Worm (Caenorhabditis elegans) whole organism, L3 larva: ENCODE results near the gene ZK697.1.
A peak's percentile ranks its signal among the peaks of the same experiment; 100 is the strongest.

Experiments
- R02D3.7 ChIP-seq: fragments of 150-350 bp; optimal IDR thresholded peaks from 2 replicates; lab custom pipeline; 2014; ENCODE audit warnings: missing biosample characterization, missing genetic modification characterization
- ZK546.5 ChIP-seq: sonication (generic microtip); optimal IDR thresholded peaks from 2 replicates; lab custom pipeline; 2017; ENCODE audit warnings: missing biosample characterization, missing genetic modification characterization
- ama-1 ChIP-seq: fragments of 150-350 bp; optimal IDR thresholded peaks from 2 replicates; lab custom pipeline; 2018
- ceh-16 ChIP-seq: sonication (generic microtip); optimal IDR thresholded peaks from 2 replicates; lab custom pipeline; 2017; ENCODE audit warnings: missing biosample characterization, missing genetic modification characterization
- ceh-28 ChIP-seq: fragments of 150-350 bp; optimal IDR thresholded peaks from 2 replicates; lab custom pipeline; 2014; ENCODE audit warnings: missing biosample characterization, missing genetic modification reagents, missing genetic modification characterization
- ceh-9 ChIP-seq: sonication (generic microtip); optimal IDR thresholded peaks from 2 replicates; lab custom pipeline; 2018; ENCODE audit warnings: missing biosample characterization, missing genetic modification characterization
- daf-12 ChIP-seq: fragments of 150-350 bp; optimal IDR thresholded peaks from 2 replicates; lab custom pipeline; 2014; ENCODE audit warnings: missing biosample characterization, missing genetic modification reagents, missing genetic modification characterization
- egl-27 ChIP-seq: sonication (generic microtip); optimal IDR thresholded peaks from 4 replicates; lab custom pipeline; 2017; ENCODE audit warnings: missing biosample characterization, missing genetic modification reagents, missing genetic modification characterization
- egl-5 ChIP-seq: fragments of 150-350 bp; optimal IDR thresholded peaks from 2 replicates; lab custom pipeline; 2017; ENCODE audit warnings: missing biosample characterization, missing genetic modification reagents, missing genetic modification characterization, inconsistent platforms
- elt-2 ChIP-seq: sonication (generic microtip); optimal IDR thresholded peaks from 2 replicates; lab custom pipeline; 2016; ENCODE audit warnings: missing genetic modification reagents, mild to moderate bottlenecking, missing genetic modification characterization, missing compliant biosample characterization
- fkh-10 ChIP-seq: sonication (generic microtip); optimal IDR thresholded peaks from 2 replicates; lab custom pipeline; 2017; ENCODE audit warnings: missing biosample characterization, missing genetic modification reagents, missing genetic modification characterization
- fkh-2 ChIP-seq: fragments of 150-350 bp; optimal IDR thresholded peaks from 2 replicates; lab custom pipeline; 2014; ENCODE audit warnings: missing biosample characterization, missing genetic modification reagents, missing genetic modification characterization
- fos-1 ChIP-seq: fragments of 150-350 bp; optimal IDR thresholded peaks from 2 replicates; lab custom pipeline; 2014; ENCODE audit warnings: missing biosample characterization, missing genetic modification characterization
- hmg-11 ChIP-seq: sonication (generic microtip); optimal IDR thresholded peaks from 2 replicates; lab custom pipeline; 2016; ENCODE audit warnings: missing genetic modification characterization, missing compliant biosample characterization
- jun-1 ChIP-seq: fragments of 150-350 bp; optimal IDR thresholded peaks from 2 replicates; lab custom pipeline; 2014; ENCODE audit warnings: missing biosample characterization, missing genetic modification reagents, missing genetic modification characterization
- lin-15B ChIP-seq: fragments of 150-350 bp; optimal IDR thresholded peaks from 2 replicates; lab custom pipeline; 2014; ENCODE audit warnings: missing biosample characterization, missing genetic modification characterization
- lin-39 ChIP-seq: fragments of 150-350 bp; optimal IDR thresholded peaks from 2 replicates; lab custom pipeline; 2018; ENCODE audit warnings: missing biosample characterization, missing genetic modification reagents, missing genetic modification characterization
- lsy-12 ChIP-seq: sonication (generic microtip); optimal IDR thresholded peaks from 2 replicates; lab custom pipeline; 2016; ENCODE audit warnings: mild to moderate bottlenecking, missing genetic modification characterization, missing compliant biosample characterization
- mdl-1 ChIP-seq: fragments of 150-350 bp; optimal IDR thresholded peaks from 2 replicates; lab custom pipeline; 2014; ENCODE audit warnings: missing biosample characterization, missing genetic modification characterization
- nfya-1 ChIP-seq: sonication (generic microtip); optimal IDR thresholded peaks from 2 replicates; lab custom pipeline; 2017; ENCODE audit warnings: missing genetic modification characterization, mild to moderate bottlenecking, missing compliant biosample characterization, antibody characterized with exemption, moderate library complexity; ENCODE audit not compliant: insufficient read depth
- nhr-11 ChIP-seq: fragments of 150-350 bp; optimal IDR thresholded peaks from 2 replicates; lab custom pipeline; 2014; ENCODE audit warnings: missing biosample characterization, missing genetic modification characterization
- nhr-23 ChIP-seq: fragments of 150-350 bp; optimal IDR thresholded peaks from 2 replicates; lab custom pipeline; 2014; ENCODE audit warnings: missing biosample characterization, missing genetic modification reagents, missing genetic modification characterization
- nhr-237 ChIP-seq: fragments of 150-350 bp; optimal IDR thresholded peaks from 2 replicates; lab custom pipeline; 2014; ENCODE audit warnings: missing biosample characterization, missing genetic modification characterization
- nhr-25 ChIP-seq: sonication (generic microtip); optimal IDR thresholded peaks from 2 replicates; lab custom pipeline; 2017; ENCODE audit warnings: missing biosample characterization, missing genetic modification characterization
- nhr-28 ChIP-seq: fragments of 150-350 bp; optimal IDR thresholded peaks from 2 replicates; lab custom pipeline; 2014; ENCODE audit warnings: missing biosample characterization, missing genetic modification characterization
- nhr-43 ChIP-seq: sonication (generic microtip); optimal IDR thresholded peaks from 2 replicates; lab custom pipeline; 2016; ENCODE audit warnings: mild to moderate bottlenecking, missing genetic modification characterization, missing compliant biosample characterization; ENCODE audit not compliant: poor library complexity, severe bottlenecking
- nhr-67 ChIP-seq: fragments of 150-350 bp; optimal IDR thresholded peaks from 2 replicates; lab custom pipeline; 2014; ENCODE audit warnings: missing biosample characterization, missing genetic modification characterization
- nhr-76 ChIP-seq: fragments of 150-350 bp; sonication (generic microtip); optimal IDR thresholded peaks from 5 replicates; lab custom pipeline; 2014; ENCODE audit warnings: missing biosample characterization, missing genetic modification characterization
- pha-4 ChIP-seq: fragments of 150-350 bp; optimal IDR thresholded peaks from 2 replicates; lab custom pipeline; 2014; ENCODE audit warnings: missing biosample characterization, missing genetic modification reagents, missing genetic modification characterization
- pqm-1 ChIP-seq: fragments of 150-350 bp; optimal IDR thresholded peaks from 2 replicates; lab custom pipeline; 2017; ENCODE audit warnings: missing biosample characterization, missing genetic modification characterization, inconsistent platforms
- sea-2 ChIP-seq: fragments of 150-350 bp; sonication (generic microtip); optimal IDR thresholded peaks from 4 replicates; lab custom pipeline; 2014; ENCODE audit warnings: missing biosample characterization, missing genetic modification reagents, missing genetic modification characterization
- skn-1 ChIP-seq: fragments of 150-350 bp; optimal IDR thresholded peaks from 2 replicates; lab custom pipeline; 2014; ENCODE audit warnings: missing biosample characterization, missing genetic modification characterization

ZK697.1 gene

DNA sequence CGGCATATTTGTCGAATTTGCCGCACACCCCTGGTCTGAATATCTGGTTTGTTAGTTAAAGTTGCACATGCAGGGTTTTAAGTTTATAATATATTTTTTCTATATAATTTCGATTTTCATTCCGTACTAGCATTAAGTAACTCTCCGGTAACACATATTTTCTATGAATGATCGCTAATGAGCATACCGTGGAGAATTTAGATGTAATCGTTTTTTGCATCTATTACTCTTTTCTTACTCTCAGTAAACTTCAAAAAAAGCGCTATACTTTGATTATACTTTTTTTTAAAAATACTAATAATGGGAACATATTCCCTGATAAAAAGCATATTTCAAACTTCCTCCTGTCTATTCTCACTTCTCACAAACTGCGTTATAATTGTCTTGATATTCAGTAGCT is 18.0 kb upstream of the ZK697.1 start, which contains the start of gene str-160:
TSS of gene str-160 (plus strand) at position 301 of the 400 bp plus-strand sequence.
- TF ChIP-seq hmg-11 (tag; lab: Kevin White, UChicago) (no peak), ceh-9 (no peak), nhr-25 (tag; lab: Kevin White, UChicago) (no peak), ZK546.5 (tag; lab: Kevin White, UChicago) (no peak), mdl-1 (tag; lab: Kevin White, UChicago) (no peak), ama-1 (lab: Kevin White, UChicago) (no peak), pha-4 (no peak), pqm-1 (tag; lab: Kevin White, UChicago) (no peak), nhr-28 (tag; lab: Kevin White, UChicago) (no peak), egl-5 (tag; lab: Kevin White, UChicago) (no peak), lsy-12 (tag; lab: Kevin White, UChicago) (no peak), ceh-28 (tag; lab: Kevin White, UChicago) (no peak), nhr-67 (tag; lab: Kevin White, UChicago) (no peak), fos-1 (tag; lab: Kevin White, UChicago) (no peak), daf-12 (tag; lab: Kevin White, UChicago) (no peak), ceh-16 (tag; lab: Kevin White, UChicago) (no peak)

DNA sequence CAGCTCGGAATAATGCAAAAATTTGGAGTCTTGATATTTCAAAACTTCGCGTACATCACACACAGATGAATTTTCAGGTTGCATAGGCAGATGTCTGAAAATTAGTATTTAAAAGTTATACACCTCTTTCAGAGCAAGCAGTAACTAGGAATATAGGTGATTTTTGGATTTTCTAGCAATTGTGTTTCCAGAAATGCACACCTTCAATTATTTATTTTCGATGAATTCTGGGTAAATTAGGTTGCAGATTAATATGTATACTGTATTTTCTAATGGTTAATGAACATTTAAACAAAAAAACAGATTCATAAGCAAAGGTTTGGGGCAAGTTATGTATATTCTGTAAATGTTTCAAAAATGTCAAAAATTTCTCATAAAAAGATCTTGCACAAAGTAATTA is 11.5 kb upstream of the ZK697.1 start, which contains the start of gene srab-25:
TSS of gene srab-25 (minus strand) at position 101 of the 400 bp plus-strand sequence.
- TF ChIP-seq fkh-10 (GFP tag; lab: Kevin White, UChicago) (no peak), nhr-237 (tag; lab: Kevin White, UChicago) (no peak), lin-39 (tag; lab: Kevin White, UChicago) (no peak), jun-1 (tag; lab: Kevin White, UChicago) (no peak)

DNA sequence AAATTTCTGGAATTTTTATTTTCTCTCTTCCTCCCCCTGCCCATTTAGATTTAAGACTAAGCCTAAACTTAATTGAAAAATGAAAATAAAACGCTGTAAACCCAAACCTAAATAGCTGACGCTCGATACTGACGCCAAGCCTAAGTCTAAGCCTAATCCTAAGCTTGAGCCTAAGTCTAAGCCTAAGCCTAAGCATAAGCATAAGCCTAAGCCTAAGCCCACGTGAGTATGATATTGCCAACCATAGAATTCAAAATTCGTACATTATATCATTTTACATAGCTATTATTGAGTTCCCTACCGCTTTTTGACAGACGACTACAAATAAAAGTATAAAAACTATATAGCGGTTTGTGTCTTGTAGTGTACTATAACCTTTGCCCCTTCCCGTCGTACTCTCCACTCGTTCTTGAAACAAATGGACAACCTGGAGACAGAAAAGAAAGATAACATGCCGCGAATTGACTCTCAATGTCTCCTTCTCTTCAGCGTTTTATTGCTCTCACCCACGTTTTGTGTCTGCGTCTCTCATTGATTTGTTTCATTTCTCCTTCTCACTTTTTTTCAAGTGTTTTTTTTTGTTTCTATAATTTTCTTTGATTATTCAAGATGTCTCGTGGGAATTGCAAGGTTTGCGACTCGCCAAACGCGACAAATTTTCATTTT is 9.3 kb upstream of the ZK697.1 start, which contains the start of gene nhr-256:
TSS of gene nhr-256 (plus strand) at position 567 of the 666 bp plus-strand sequence.
- TF ChIP-seq pqm-1 (tag; lab: Kevin White, UChicago), result peak; percentile 95
- peak; percentile 81 for TF ChIP-seq ceh-28 (tag; lab: Kevin White, UChicago)
- TF ChIP-seq sea-2 (GFP tag; lab: Kevin White, UChicago), result no peak
- peak; percentile 87 for TF ChIP-seq pha-4
- no peak for TF ChIP-seq nhr-28 (tag; lab: Kevin White, UChicago)
- no peak for TF ChIP-seq fkh-10 (GFP tag; lab: Kevin White, UChicago)
- no peak for TF ChIP-seq nhr-76
- peak; percentile 23 for TF ChIP-seq R02D3.7
- peak; percentile 27 for TF ChIP-seq lin-15B (tag; lab: Kevin White, UChicago)
- peak; percentile 93 for TF ChIP-seq elt-2 (tag; lab: Kevin White, UChicago)
- peak; percentile 70 for TF ChIP-seq egl-5 (tag; lab: Kevin White, UChicago)
- peak; percentile 35 for TF ChIP-seq nhr-43 (tag; lab: Kevin White, UChicago)
- TF ChIP-seq lsy-12 (tag; lab: Kevin White, UChicago), result no peak
- TF ChIP-seq hmg-11 (tag; lab: Kevin White, UChicago), result peak; percentile 47
- peak; percentile 20 for TF ChIP-seq lin-39 (tag; lab: Kevin White, UChicago)
- peak; percentile 79 for TF ChIP-seq nfya-1 (tag; lab: Kevin White, UChicago)
- TF ChIP-seq nhr-25 (tag; lab: Kevin White, UChicago), result peak; percentile 72
- no peak for TF ChIP-seq fos-1 (tag; lab: Kevin White, UChicago)
- TF ChIP-seq egl-27, result no peak
- no peak for TF ChIP-seq mdl-1 (tag; lab: Kevin White, UChicago)

DNA sequence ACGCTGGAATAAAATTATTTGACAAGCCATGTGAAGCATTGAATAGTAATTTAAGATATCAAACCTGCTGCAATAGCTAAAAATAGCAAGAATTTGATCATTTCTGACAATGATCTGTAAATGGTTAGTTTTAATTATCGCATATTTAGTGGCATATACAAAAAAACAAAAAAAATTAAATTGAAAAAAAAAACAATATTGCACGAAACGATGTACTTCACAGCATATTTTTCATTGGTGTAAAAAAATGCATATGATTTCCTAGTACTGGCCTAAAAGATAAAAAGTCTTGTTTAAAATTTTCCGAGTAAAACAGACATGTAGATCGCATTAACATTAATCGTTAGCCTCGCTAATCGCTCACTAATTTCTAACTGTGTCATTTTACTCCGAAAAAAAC is 3.5 kb upstream of the ZK697.1 start, which contains the start of gene ZK697.8:
TSS of gene ZK697.8 (minus strand) at position 101 of the 400 bp plus-strand sequence.
- no peak for TF ChIP-seq elt-2 (tag; lab: Kevin White, UChicago)
- no peak for TF ChIP-seq skn-1 (tag; lab: Kevin White, UChicago)
- TF ChIP-seq nhr-28 (tag; lab: Kevin White, UChicago), result no peak
- no peak for TF ChIP-seq nhr-23
- TF ChIP-seq nhr-11 (tag; lab: Kevin White, UChicago), result no peak
- TF ChIP-seq lin-15B (tag; lab: Kevin White, UChicago), result no peak
- no peak for TF ChIP-seq fkh-2 (tag; lab: Kevin White, UChicago)
- TF ChIP-seq, all 47 proteins: peak for 0
